Worm (Caenorhabditis elegans) whole organism, late embryonic: ENCODE measurements around the gene hil-1.

Experiments used
- ama-1 ChIP-seq: fragments of 150-350 bp; optimal IDR thresholded peaks from 2 replicates; lab custom pipeline; 2014
- nfya-1 ChIP-seq: sonication (generic microtip); optimal IDR thresholded peaks from 2 replicates; lab custom pipeline; 2017; ENCODE audit warnings: missing genetic modification characterization, mild to moderate bottlenecking, missing compliant biosample characterization, antibody characterized with exemption, moderate library complexity
- pqm-1 ChIP-seq: sonication (generic microtip); optimal IDR thresholded peaks from 2 replicates; lab custom pipeline; 2016; ENCODE audit warnings: missing genetic modification characterization, missing compliant biosample characterization

ce11 chrV:14979937-14980336 is 30.4 kb downstream of the hil-1 start, which contains the start of gene xbx-1:
- TF ChIP-seq ama-1 (lab: Kevin White, UChicago) (no peak), pqm-1 (tag; lab: Kevin White, UChicago) (no peak), nfya-1 (tag; lab: Kevin White, UChicago) (no peak)
